Worm (Caenorhabditis elegans) whole organism, L2 larva: ENCODE data around the gene ZK899.3.

Experiments used
- F13H6.1 ChIP-seq: sonication (generic microtip); optimal IDR thresholded peaks from 2 replicates; lab custom pipeline; 2016; ENCODE audit warnings: missing genetic modification characterization, missing compliant biosample characterization
- R02D3.7 ChIP-seq: fragments of 150-350 bp; optimal IDR thresholded peaks from 2 replicates; lab custom pipeline; 2014; ENCODE audit warnings: missing biosample characterization, missing genetic modification characterization
- Y55F3AM.14 ChIP-seq: fragments of 200-800 bp; sonication (Bioruptor generic); optimal IDR thresholded peaks from 2 replicates; lab custom pipeline; 2018; ENCODE audit warnings: mild to moderate bottlenecking, missing genetic modification characterization, missing compliant biosample characterization
- ZK546.5 ChIP-seq: sonication (generic microtip); optimal IDR thresholded peaks from 2 replicates; lab custom pipeline; 2017; ENCODE audit warnings: missing biosample characterization, missing genetic modification characterization
- aly-2 ChIP-seq: fragments of 150-350 bp; optimal IDR thresholded peaks from 2 replicates; lab custom pipeline; 2014; ENCODE audit warnings: missing biosample characterization, missing genetic modification characterization
- ama-1 ChIP-seq: fragments of 150-350 bp; optimal IDR thresholded peaks from 2 replicates; lab custom pipeline; 2018; ENCODE audit warnings: inconsistent platforms
- blmp-1 ChIP-seq: sonication (generic microtip); optimal IDR thresholded peaks from 2 replicates; lab custom pipeline; 2017; ENCODE audit warnings: missing genetic modification characterization, mild to moderate bottlenecking, missing compliant biosample characterization, antibody characterized with exemption, moderate library complexity; ENCODE audit not compliant: insufficient read depth
- ceh-16 ChIP-seq: fragments of 150-350 bp; optimal IDR thresholded peaks from 2 replicates; lab custom pipeline; 2014; ENCODE audit warnings: missing biosample characterization, missing genetic modification characterization
- ceh-82 ChIP-seq: fragments of 150-350 bp; optimal IDR thresholded peaks from 2 replicates; lab custom pipeline; 2014; ENCODE audit warnings: missing biosample characterization, missing genetic modification characterization
- elt-3 ChIP-seq: sonication (generic microtip); optimal IDR thresholded peaks from 2 replicates; lab custom pipeline; 2017; ENCODE audit warnings: missing biosample characterization, missing genetic modification characterization
- fos-1 ChIP-seq: fragments of 150-350 bp; optimal IDR thresholded peaks from 2 replicates; lab custom pipeline; 2014; ENCODE audit warnings: missing biosample characterization, missing genetic modification characterization
- lin-11 ChIP-seq: fragments of 150-350 bp; sonication (generic microtip); optimal IDR thresholded peaks from 2 replicates; lab custom pipeline; 2014; ENCODE audit warnings: missing biosample characterization, missing genetic modification characterization, inconsistent platforms, mixed read lengths
- lin-13 ChIP-seq: fragments of 150-350 bp; optimal IDR thresholded peaks from 2 replicates; lab custom pipeline; 2014; ENCODE audit warnings: missing biosample characterization, missing genetic modification reagents, missing genetic modification characterization
- lin-39 ChIP-seq: fragments of 150-350 bp; optimal IDR thresholded peaks from 2 replicates; lab custom pipeline; 2014; ENCODE audit warnings: missing biosample characterization, missing genetic modification reagents, missing genetic modification characterization
- lsy-2 ChIP-seq, 2 experiments: fragments of 150-350 bp in 1 of 2; sonication (generic microtip) in 1 of 2; optimal IDR thresholded peaks; 2 replicates each; lab custom pipeline; 2014 to 2017; ENCODE audit warnings: missing biosample characterization in 2 of 2, missing genetic modification characterization in 2 of 2
- mab-5 ChIP-seq: fragments of 150-350 bp; optimal IDR thresholded peaks from 2 replicates; lab custom pipeline; 2014; ENCODE audit warnings: missing biosample characterization, missing genetic modification characterization
- mbf-1 ChIP-seq: sonication (generic microtip); optimal IDR thresholded peaks from 2 replicates; lab custom pipeline; 2017; ENCODE audit warnings: missing biosample characterization, missing genetic modification characterization
- nhr-10 ChIP-seq: sonication (generic microtip); optimal IDR thresholded peaks from 2 replicates; lab custom pipeline; 2017; ENCODE audit warnings: missing biosample characterization, missing genetic modification characterization
- nhr-11 ChIP-seq: fragments of 150-350 bp; optimal IDR thresholded peaks from 2 replicates; lab custom pipeline; 2014; ENCODE audit warnings: missing biosample characterization, missing genetic modification characterization
- nhr-12 ChIP-seq: fragments of 150-350 bp; optimal IDR thresholded peaks from 2 replicates; lab custom pipeline; 2014; ENCODE audit warnings: missing biosample characterization, missing genetic modification characterization
- nhr-21 ChIP-seq: fragments of 150-350 bp; optimal IDR thresholded peaks from 2 replicates; lab custom pipeline; 2014; ENCODE audit warnings: missing biosample characterization, missing genetic modification characterization
- nhr-23 ChIP-seq: fragments of 150-350 bp; optimal IDR thresholded peaks from 2 replicates; lab custom pipeline; 2014; ENCODE audit warnings: missing biosample characterization, missing genetic modification reagents, missing genetic modification characterization
- nhr-237 ChIP-seq: fragments of 150-350 bp; optimal IDR thresholded peaks from 2 replicates; lab custom pipeline; 2014; ENCODE audit warnings: missing biosample characterization, missing genetic modification characterization
- nhr-25 ChIP-seq: fragments of 150-350 bp; sonication (generic microtip); optimal IDR thresholded peaks from 3 replicates; lab custom pipeline; 2014; ENCODE audit warnings: missing biosample characterization, missing genetic modification characterization
- nhr-6 ChIP-seq: fragments of 150-350 bp; optimal IDR thresholded peaks from 2 replicates; lab custom pipeline; 2014; ENCODE audit warnings: missing biosample characterization, missing genetic modification characterization
- nhr-77 ChIP-seq: fragments of 150-350 bp; optimal IDR thresholded peaks from 2 replicates; lab custom pipeline; 2014; ENCODE audit warnings: missing biosample characterization, missing genetic modification characterization
- sem-4 ChIP-seq: fragments of 150-350 bp; optimal IDR thresholded peaks from 2 replicates; lab custom pipeline; 2014; ENCODE audit warnings: missing biosample characterization, missing genetic modification reagents, missing genetic modification characterization
- skn-1 ChIP-seq: sonication (generic microtip); optimal IDR thresholded peaks from 2 replicates; lab custom pipeline; 2017; ENCODE audit warnings: missing biosample characterization, missing genetic modification characterization
- sma-9 ChIP-seq, 2 experiments: fragments of 150-350 bp in 1 of 2; sonication (generic microtip) in 1 of 2; optimal IDR thresholded peaks; 2 replicates each; lab custom pipeline; 2014 to 2016; ENCODE audit warnings: missing genetic modification characterization in 2 of 2, mild to moderate bottlenecking in 1 of 2, missing biosample characterization in 1 of 2, missing compliant biosample characterization in 1 of 2, missing genetic modification reagents in 1 of 2, moderate library complexity in 1 of 2
- snpc-4 ChIP-seq: fragments of 150-350 bp; optimal IDR thresholded peaks from 2 replicates; lab custom pipeline; 2014; ENCODE audit warnings: missing biosample characterization, missing genetic modification characterization
- unc-39 ChIP-seq: fragments of 150-350 bp; optimal IDR thresholded peaks from 2 replicates; lab custom pipeline; 2014; ENCODE audit warnings: missing biosample characterization, missing genetic modification characterization
- unc-62 ChIP-seq: fragments of 150-350 bp; optimal IDR thresholded peaks from 2 replicates; lab custom pipeline; 2014; ENCODE audit warnings: missing biosample characterization, missing genetic modification reagents, missing genetic modification characterization
- zag-1 ChIP-seq: fragments of 150-350 bp; optimal IDR thresholded peaks from 2 replicates; lab custom pipeline; 2014; ENCODE audit warnings: missing biosample characterization, missing genetic modification characterization
- ztf-1 ChIP-seq: fragments of 200-800 bp; sonication (Bioruptor generic); conservative IDR thresholded peaks from 2 replicates; pipeline ENCODE4 v1.3.6; 2022; ENCODE audit warnings: missing genetic modification characterization, missing compliant biosample characterization
- ztf-11 ChIP-seq: sonication (generic microtip); optimal IDR thresholded peaks from 2 replicates; lab custom pipeline; 2017; ENCODE audit warnings: missing biosample characterization, missing genetic modification characterization

The ZK899.3 gene

DNA sequence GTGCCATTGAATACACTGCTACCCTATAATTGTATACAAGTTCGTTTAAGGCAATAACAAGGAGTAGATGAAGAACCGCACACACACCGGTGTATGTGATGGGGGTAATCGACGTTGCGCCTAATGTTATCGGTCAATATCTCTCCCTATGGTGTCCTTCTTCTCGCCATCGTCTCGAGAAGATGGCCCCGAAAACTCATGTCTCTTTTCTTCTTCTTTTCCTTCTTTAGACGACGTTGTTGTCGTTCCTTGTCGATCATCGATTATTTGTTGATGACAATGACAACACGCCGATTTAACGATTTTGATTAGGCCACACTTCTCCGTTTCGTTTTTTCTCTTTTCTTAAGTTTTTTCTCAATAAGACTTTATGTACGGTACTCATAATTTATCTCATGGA lies 43.8 kb upstream of the ZK899.3 start (continued):
- TF ChIP-seq lin-13 (GFP tag; lab: Kevin White, UChicago) (no peak), unc-62 (GFP tag; lab: Kevin White, UChicago) (no peak), sma-9 (GFP tag; optimal IDR thresholded peaks at IDR 0.05; lab: Kevin White, UChicago) (peak; percentile 32), sma-9 (tag; optimal IDR thresholded peaks at IDR 0.05; lab: Kevin White, UChicago) (no peak), blmp-1 (tag; lab: Kevin White, UChicago) (no peak), mbf-1 (tag; lab: Kevin White, UChicago) (no peak), lin-39 (tag; lab: Kevin White, UChicago) (no peak), lsy-2 (tag; optimal IDR thresholded peaks at IDR 0.05; lab: Kevin White, UChicago) (no peak), nhr-77 (tag; lab: Kevin White, UChicago) (no peak), snpc-4 (tag; lab: Kevin White, UChicago) (no peak), lin-11 (tag; lab: Kevin White, UChicago) (no peak), nhr-23 (no peak), mab-5 (tag; lab: Kevin White, UChicago) (no peak)
- TF ChIP-seq, all 48 proteins: peak for 5

DNA sequence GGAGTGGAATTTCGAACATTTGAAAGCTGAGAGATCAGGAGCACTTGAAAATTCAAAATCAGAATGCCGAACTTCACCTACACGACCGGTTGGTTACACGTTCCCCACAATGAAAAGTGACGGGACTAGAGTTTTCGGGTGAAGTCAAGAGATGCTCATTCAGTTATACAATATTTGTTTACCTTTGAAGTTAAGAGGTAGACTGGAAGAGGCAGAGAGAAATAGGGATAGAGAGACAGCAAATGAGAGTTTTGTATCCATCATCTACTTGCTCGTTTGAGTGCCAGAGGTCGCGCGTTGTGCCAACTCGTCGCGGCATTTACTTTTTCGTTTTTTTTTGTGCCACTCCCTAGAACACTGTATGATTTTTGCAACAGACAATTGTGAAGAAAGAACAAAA lies 42.2 kb upstream of the ZK899.3 start:
- TF ChIP-seq F13H6.1 (tag; lab: Kevin White, UChicago) (peak; percentile 54), nhr-6 (no peak), nhr-23 (no peak)

DNA sequence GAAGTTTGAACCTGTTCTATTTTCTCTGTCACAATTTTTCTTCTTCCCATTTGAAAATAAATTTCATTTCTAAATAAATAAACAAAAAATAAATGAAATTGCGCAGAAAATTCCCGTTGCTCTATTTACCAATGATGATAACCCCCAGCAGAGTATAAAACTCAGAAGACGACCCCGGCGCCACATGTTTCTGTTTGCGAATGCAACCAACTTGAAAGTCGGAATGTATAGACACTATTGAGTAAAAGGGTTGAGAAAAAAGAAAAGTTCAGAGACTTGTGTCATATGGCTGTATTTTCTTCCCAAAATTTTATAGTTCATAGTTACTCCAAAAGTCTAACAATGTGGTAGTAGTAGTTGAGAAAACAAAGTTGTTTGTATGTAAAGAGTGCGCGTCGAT lies 41.3 kb upstream of the ZK899.3 start:
- TF ChIP-seq nhr-237 (tag; lab: Kevin White, UChicago) (no peak), F13H6.1 (tag; lab: Kevin White, UChicago) (peak; percentile 60), mab-5 (tag; lab: Kevin White, UChicago) (no peak), fos-1 (tag; lab: Kevin White, UChicago) (no peak), nhr-11 (tag; lab: Kevin White, UChicago) (no peak), nhr-21 (tag; lab: Kevin White, UChicago) (no peak)

DNA sequence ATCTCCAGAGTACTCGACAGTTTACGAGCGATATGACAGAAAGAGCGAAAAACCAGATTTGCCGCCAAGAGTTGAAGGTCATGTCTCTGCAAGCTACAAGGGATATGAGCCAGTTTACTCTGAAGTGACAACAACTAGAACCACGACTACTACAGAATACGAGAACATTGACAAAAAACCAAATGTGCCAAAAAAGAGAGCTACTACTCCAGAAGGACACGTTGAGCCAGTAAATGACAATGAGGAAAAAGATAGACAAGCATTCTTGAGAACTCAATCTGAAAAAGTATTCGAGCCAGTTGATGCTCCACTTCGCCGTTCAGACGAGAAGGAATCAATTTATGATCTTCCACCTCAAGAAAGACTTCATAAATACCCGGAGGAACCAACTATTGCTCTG lies 35.6 kb upstream of the ZK899.3 start:
- no peak for TF ChIP-seq mbf-1 (tag; lab: Kevin White, UChicago)
- TF ChIP-seq ZK546.5 (tag; lab: Kevin White, UChicago): no peak
- TF ChIP-seq nhr-25 (tag; lab: Kevin White, UChicago): no peak
- TF ChIP-seq ama-1 (lab: Kevin White, UChicago): no peak
- TF ChIP-seq nhr-21 (tag; lab: Kevin White, UChicago): no peak
- no peak for TF ChIP-seq fos-1 (tag; lab: Kevin White, UChicago)
- TF ChIP-seq nhr-10 (tag; lab: Kevin White, UChicago): no peak
- TF ChIP-seq nhr-23: no peak
- TF ChIP-seq skn-1 (tag; lab: Kevin White, UChicago): no peak
- no peak for TF ChIP-seq ceh-16 (tag; lab: Kevin White, UChicago)
- no peak for TF ChIP-seq nhr-12 (tag; lab: Kevin White, UChicago)
- no peak for TF ChIP-seq lsy-2 (tag; optimal IDR thresholded peaks at IDR 0.05; lab: Kevin White, UChicago)
- no peak for TF ChIP-seq sem-4
- TF ChIP-seq ztf-1 (GFP tag; lab: Robert Waterston, UW): no peak
- TF ChIP-seq, all 48 proteins: peak for 0

DNA sequence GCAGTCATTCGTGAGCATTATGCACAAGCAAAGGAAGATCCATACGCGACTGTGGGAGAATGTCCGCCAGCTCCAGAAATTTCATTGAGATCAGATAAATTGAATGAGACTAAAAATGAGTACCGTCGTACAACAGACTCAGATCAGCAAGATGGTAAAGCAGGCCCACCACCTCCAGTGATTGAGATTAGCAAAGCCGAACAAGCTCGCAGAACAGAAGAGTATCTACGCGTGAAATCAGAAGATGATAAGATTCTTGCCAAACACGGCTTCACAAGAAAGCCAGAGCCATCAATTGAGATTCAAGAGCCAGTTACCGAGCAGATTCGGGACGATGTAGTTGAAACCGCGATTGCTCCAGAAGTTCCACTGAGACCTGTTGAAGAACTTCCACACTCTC lies 35.0 kb upstream of the ZK899.3 start:
- TF ChIP-seq R02D3.7 (no peak), elt-3 (tag; lab: Kevin White, UChicago) (no peak), F13H6.1 (tag; lab: Kevin White, UChicago) (no peak), unc-62 (GFP tag; lab: Kevin White, UChicago) (no peak), ceh-82 (tag; lab: Kevin White, UChicago) (no peak), lin-13 (GFP tag; lab: Kevin White, UChicago) (no peak), Y55F3AM.14 (GFP tag; lab: Kevin White, UChicago) (no peak), zag-1 (tag; lab: Kevin White, UChicago) (no peak), sem-4 (no peak), mab-5 (tag; lab: Kevin White, UChicago) (no peak), nhr-12 (tag; lab: Kevin White, UChicago) (no peak), ztf-11 (no peak), unc-39 (tag; lab: Kevin White, UChicago) (no peak), aly-2 (no peak), ZK546.5 (tag; lab: Kevin White, UChicago) (no peak), blmp-1 (tag; lab: Kevin White, UChicago) (no peak), nhr-6 (no peak)
